Fruit fly (Drosophila melanogaster): ENCODE measurements around the gene CG5151.

CG5151 gene

DNA sequence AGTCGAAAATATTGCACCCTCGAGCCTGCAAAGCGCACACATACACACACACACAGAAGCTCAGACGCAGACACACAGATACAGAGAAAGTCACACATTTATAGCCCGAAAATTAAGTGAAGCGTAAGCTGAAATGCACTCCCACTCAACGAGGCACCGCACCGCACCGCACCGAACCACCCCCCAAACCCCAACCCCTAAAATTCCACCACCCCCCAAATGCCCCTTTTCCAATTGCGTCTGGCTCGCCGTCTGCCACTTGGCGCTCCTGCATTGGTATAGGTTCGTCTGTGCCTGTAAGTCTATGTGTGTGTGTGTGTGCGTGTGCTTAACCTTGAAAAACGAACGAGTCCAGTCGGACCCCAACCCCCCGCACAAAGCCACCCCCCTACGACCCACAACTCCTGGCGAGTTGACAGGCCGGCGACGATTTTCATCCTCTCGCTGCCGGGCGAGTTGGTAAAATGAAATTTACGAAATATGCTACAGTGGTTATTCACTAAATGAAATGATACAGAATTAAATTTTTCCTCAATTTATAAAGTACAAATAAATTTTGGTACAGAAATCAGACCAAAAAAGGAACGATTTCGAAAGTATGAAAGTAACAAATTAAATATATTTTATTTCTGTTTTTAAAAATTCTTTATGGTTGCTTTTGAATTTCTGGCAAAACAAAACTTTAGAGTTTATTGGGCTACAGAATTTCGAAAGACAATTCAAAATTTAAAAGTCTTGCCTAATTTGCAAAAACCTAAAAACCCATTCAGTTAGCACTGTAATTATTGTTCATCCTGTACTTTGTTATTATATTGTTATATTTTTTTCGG, 18.3 kb upstream of the CG5151 start (continued):
- TF ChIP-seq CG2712 (tag; optimal IDR thresholded peaks at IDR 0.05), result no peak
- TF ChIP-seq tna (GFP tag; IDR thresholded peaks at IDR 0.05; ENCODE audit: partially characterized antibody), result no peak
- TF ChIP-seq CG6683 (GFP tag; optimal IDR thresholded peaks at IDR 0.05), result no peak
- 0 out of 2 replicates have a peak, but pooled peaks have one; percentile 26 for TF ChIP-seq seq (GFP tag; IDR thresholded peaks at IDR 0.05)

DNA sequence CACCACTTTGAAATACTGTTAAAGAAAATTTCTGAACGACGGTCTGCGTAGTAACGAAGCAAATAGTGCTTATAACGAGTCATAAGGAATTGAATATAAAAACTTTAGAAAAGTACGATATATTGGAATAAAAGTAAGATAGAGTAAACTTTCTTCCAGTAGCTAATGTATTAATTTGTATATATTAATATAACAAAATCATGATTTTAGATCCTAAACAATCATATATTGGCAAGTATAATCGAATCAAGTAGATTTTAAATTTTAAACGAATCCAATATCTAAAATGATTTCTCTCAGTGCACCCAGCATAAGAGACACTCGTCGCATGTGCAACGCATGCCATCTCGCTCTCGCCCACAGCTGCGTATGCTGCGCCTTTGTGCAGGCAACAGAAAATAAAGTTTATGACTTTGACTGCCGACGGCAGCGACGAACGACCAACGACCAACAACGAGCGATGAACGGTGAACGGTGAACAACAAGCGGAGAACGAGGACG, 16.9 kb upstream of the CG5151 start:
- TF ChIP-seq CG17385 (GFP tag; optimal IDR thresholded peaks at IDR 0.05) (no peak), gem (tag; optimal IDR thresholded peaks at IDR 0.05) (peak; percentile 19), Myb (GFP tag; optimal IDR thresholded peaks at IDR 0.05) (no peak), Xrp1 (GFP tag; IDR thresholded peaks at IDR 0.05) (peak; percentile 56; the same call in 1 of the 2 replicates), nau (GFP tag; optimal IDR thresholded peaks at IDR 0.05) (no peak), trem (tag; optimal IDR thresholded peaks at IDR 0.05) (peak; percentile 53), chif (GFP tag; optimal IDR thresholded peaks at IDR 0.05) (no peak), CG5245 (GFP tag; optimal IDR thresholded peaks at IDR 0.05) (no peak), MBD-R2 (GFP tag; IDR thresholded peaks at IDR 0.05) (no peak), Poxn (GFP tag; IDR thresholded peaks at IDR 0.05) (no peak), Xbp1 (GFP tag; optimal IDR thresholded peaks at IDR 0.05) (no peak), Sox102F (GFP tag; optimal IDR thresholded peaks at IDR 0.05) (peak; percentile 17), salm (tag; optimal IDR thresholded peaks at IDR 0.05) (no peak), CG9932 (GFP tag; IDR thresholded peaks at IDR 0.05) (no peak), Nf-YA (GFP tag; IDR thresholded peaks at IDR 0.05) (no peak), NFAT (GFP tag; IDR thresholded peaks at IDR 0.05) (no peak), usp (GFP tag; optimal IDR thresholded peaks at IDR 0.05) (no peak), fd64A (GFP tag; optimal IDR thresholded peaks at IDR 0.05) (no peak), unc-4 (GFP tag; IDR thresholded peaks at IDR 0.05; ENCODE audit: partially characterized antibody) (no peak), kni (GFP tag; optimal IDR thresholded peaks at IDR 0.05) (no peak), Oaz (GFP tag; IDR thresholded peaks at IDR 0.05) (no peak), gfzf (GFP tag; optimal IDR thresholded peaks at IDR 0.05) (no peak), CG31441 (GFP tag; IDR thresholded peaks at IDR 0.05) (0 out of 2 replicates have a peak, but pooled peaks have one; percentile 28), H2.0 (GFP tag; IDR thresholded peaks at IDR 0.05) (no peak), ci (GFP tag; IDR thresholded peaks at IDR 0.05) (peak; percentile 39; the same call in 1 of the 3 replicates), ash1 (GFP tag; optimal IDR thresholded peaks at IDR 0.05) (no peak), dmrt99B (tag; optimal IDR thresholded peaks at IDR 0.05) (peak; percentile 53), CG11456 (GFP tag; IDR thresholded peaks at IDR 0.05) (no peak), CG4360 (GFP tag; IDR thresholded peaks at IDR 0.05) (no peak), CG9727 (GFP tag; optimal IDR thresholded peaks at IDR 0.05) (peak; percentile 8), zfh1 (GFP tag; IDR thresholded peaks at IDR 0.05) (peak; percentile 46; the same call in 1 of the 3 replicates), bab2 (GFP tag; optimal IDR thresholded peaks at IDR 0.05) (no peak), CG3847 (GFP tag; IDR thresholded peaks at IDR 0.05) (no peak), lbe (GFP tag; optimal IDR thresholded peaks at IDR 0.05) (peak; percentile 0), ara (GFP tag; IDR thresholded peaks at IDR 0.05) (no peak), CG8089 (GFP tag; optimal IDR thresholded peaks at IDR 0.05) (no peak), kah (GFP tag; optimal IDR thresholded peaks at IDR 0.05) (no peak), nmo (GFP tag; optimal IDR thresholded peaks at IDR 0.05) (peak; percentile 75), Drgx (GFP tag; IDR thresholded peaks at IDR 0.05) (peak; percentile 77), sens (GFP tag) (peak; percentile 80), tll (GFP tag; optimal IDR thresholded peaks at IDR 0.05) (no peak), Hr78 (GFP tag; optimal IDR thresholded peaks at IDR 0.05) (no peak), Fer2 (tag; optimal IDR thresholded peaks at IDR 0.05) (no peak), tna (GFP tag; IDR thresholded peaks at IDR 0.05; ENCODE audit: partially characterized antibody) (no peak)
